Fruit fly (Drosophila melanogaster) whole organism, embryonic: ENCODE measurements around the gene Hph.

Experiments used
- CG32532 ChIP-seq: fragments of 200-800 bp; sonication (Bioruptor generic); IDR thresholded peaks from 2 replicates; pipeline ENCODE4 v1.3.6; 2022; ENCODE audit warnings: missing biosample characterization, missing genetic modification characterization
- CG7987 ChIP-seq: fragments of 200-800 bp; sonication (Bioruptor generic); optimal IDR thresholded peaks from 2 replicates; lab custom pipeline; 2018; ENCODE audit warnings: missing biosample characterization, mild to moderate bottlenecking, missing genetic modification characterization, moderate library complexity
- Camta ChIP-seq: fragments of 200-800 bp; sonication (Bioruptor generic); optimal IDR thresholded peaks from 2 replicates; lab custom pipeline; 2016; ENCODE audit warnings: missing biosample characterization, missing genetic modification characterization
- pb ChIP-seq: fragments of 200-800 bp; sonication (Bioruptor generic); optimal IDR thresholded peaks from 3 replicates; lab custom pipeline; 2016; ENCODE audit warnings: missing biosample characterization, missing genetic modification characterization

DNA sequence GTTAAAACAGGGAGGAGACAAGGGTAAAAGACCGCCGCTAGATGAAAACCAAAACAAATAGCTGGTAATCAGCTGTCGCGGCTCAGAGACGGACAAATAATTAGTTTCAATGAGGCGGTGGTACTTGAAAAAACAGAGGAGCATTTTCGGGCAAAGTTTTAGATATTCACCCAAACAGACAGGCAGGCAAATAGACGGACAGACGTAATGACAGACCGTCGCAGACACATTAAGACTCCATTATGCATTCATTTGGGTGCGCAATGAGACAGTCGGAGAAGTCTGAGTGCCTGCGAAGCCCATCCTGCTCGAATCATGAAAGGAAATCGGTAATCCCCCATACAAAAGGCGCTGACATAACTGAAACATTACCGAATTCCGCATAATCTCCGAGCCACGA is 45.4 kb upstream of the Hph start:
- no peak for TF ChIP-seq pb
- no peak for TF ChIP-seq Camta (GFP tag; lab: Kevin White, UChicago)
- no peak for TF ChIP-seq CG7987
- no peak for TF ChIP-seq CG32532 (GFP tag; lab: Robert Waterston, UW)
